Fruit fly (Drosophila melanogaster) whole organism, embryonic: ENCODE data around the gene CG7991.

ENCODE experiments used
- Asciz ChIP-seq: fragments of 200-800 bp; sonication (Bioruptor generic); optimal IDR thresholded peaks from 2 replicates; lab custom pipeline; 2017; ENCODE audit warnings: missing biosample characterization, mild to moderate bottlenecking, missing genetic modification characterization, missing genetic modification reagents
- CG12391 ChIP-seq: fragments of 200-800 bp; sonication (Bioruptor generic); optimal IDR thresholded peaks from 3 replicates; lab custom pipeline; 2018; ENCODE audit warnings: missing biosample characterization, mild to moderate bottlenecking, missing genetic modification characterization, moderate library complexity
- CG7987 ChIP-seq: fragments of 200-800 bp; sonication (Bioruptor generic); optimal IDR thresholded peaks from 2 replicates; lab custom pipeline; 2018; ENCODE audit warnings: missing biosample characterization, mild to moderate bottlenecking, missing genetic modification characterization, moderate library complexity
- hb ChIP-seq: fragments of 200-800 bp; sonication (Bioruptor generic); IDR thresholded peaks from 3 replicates; pipeline ENCODE4 v1.3.6; 2022; ENCODE audit warnings: missing biosample characterization, missing genetic modification characterization; ENCODE audit not compliant: partially characterized antibody

DNA sequence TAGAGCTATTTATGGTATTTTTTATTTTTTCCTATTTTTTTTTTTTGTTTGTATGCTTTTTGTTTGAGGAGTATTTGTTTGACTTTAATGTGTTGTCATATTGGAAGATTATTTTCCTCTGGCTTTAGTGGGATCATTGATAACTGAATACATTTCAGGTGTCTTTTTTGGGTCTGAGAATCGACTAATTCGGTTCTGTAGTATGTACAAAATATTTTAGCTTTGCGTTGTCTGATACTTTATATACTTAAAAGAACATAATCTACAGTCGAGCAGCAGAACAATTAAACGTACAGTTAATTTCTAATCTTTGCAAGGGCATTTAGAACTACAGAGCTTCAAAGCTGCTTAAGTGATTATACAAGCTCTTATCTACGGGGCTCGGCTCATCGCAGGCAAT is 48.5 kb downstream of the CG7991 start, which contains the start of gene CG18171:
- TF ChIP-seq CG7987 (GFP tag; lab: Kevin White, UChicago) = no peak
- TF ChIP-seq hb (GFP tag; lab: Robert Waterston, UW) = no peak
- no peak for TF ChIP-seq CG12391 (tag; lab: Kevin White, UChicago)
- TF ChIP-seq Asciz = no peak
